Worm (Caenorhabditis elegans): ENCODE data around the gene T24E12.2.

ce11 chrII:3771640-3772039 is 11.1 kb upstream of the T24E12.2 start:
- TF ChIP-seq pax-3 (tag; optimal IDR thresholded peaks at IDR 0.05), result no peak
- TF ChIP-seq dpl-1 (GFP tag; optimal IDR thresholded peaks at IDR 0.05), result no peak
- TF ChIP-seq ama-1 (optimal IDR thresholded peaks at IDR 0.05), result no peak
- no peak for TF ChIP-seq elt-2 (tag; optimal IDR thresholded peaks at IDR 0.05)
